Worm (Caenorhabditis elegans): Measurements from ENCODE around the gene math-3.

The math-3 gene

DNA sequence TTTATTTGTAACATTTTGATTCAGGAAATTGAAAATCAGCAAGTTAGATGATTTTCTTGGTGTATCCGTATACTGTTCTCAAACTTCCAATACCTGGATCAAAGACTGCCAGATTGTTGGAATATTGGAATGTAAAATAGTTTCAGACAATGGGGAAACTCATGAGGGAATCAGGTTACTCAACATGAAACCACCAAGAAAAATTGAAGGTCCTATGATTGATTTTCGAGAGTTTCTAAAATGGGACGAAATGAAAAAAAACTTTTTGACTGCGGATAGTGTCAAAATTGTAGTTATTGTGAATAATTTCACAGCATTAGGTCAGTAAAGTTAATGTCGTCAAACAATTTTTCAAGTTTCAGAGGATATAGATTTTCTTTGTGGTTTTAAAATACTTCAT is at the start of gene math-3:
Gene math-3, plus strand, starts transcription at position 301 of the 400 bp plus-strand sequence.
- TF ChIP-seq unc-62 (GFP tag; optimal IDR thresholded peaks at IDR 0.05): no peak

DNA sequence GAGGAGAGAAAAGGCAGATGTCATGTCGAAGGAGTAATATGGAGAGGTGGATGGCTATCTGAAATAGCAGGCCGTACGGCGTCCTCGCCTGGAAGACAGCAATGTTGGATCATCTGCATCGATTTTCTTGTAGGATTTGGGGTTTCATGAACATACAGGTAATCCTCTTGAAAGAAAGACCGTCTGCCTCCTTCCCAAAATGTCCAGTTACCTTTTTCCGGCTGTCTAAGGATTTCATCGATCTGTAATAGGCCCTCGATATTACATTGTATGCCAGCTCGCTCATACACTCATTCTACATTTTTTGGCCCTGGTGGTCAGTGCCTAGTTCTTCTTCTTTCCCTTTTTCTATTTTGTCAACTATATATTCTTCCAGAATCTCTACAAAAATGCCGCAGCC is 49.5 kb upstream of the math-3 start, which contains the start of the genes fbxb-5 and btb-8:
Gene fbxb-5, minus strand, starts transcription at position 101 of the 400 bp plus-strand sequence.
Gene btb-8, plus strand, starts transcription at position 377 of the 400 bp plus-strand sequence.
- no peak for TF ChIP-seq unc-62 (GFP tag; optimal IDR thresholded peaks at IDR 0.05)

DNA sequence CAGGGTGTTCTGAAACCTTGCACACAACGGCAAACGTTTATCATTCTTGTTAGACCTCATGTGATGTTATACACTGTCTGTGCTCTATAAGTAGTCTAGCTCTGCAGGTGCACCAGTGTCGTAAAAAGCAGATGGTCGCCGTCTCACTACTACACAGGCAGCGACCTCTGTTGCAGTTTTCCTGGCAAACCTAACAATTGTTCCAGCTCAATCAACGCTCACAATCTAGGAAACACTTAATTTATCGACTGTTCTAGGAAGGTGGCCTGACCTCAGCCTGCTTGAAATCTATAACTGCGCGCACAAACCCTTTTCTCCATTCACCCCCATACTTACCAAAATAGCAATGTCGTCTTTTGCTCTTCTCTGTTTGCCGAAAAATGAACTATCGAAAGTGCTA is 47.6 kb upstream of the math-3 start, which contains the start of gene fbxb-11:
Gene fbxb-11, plus strand, starts transcription at position 301 of the 400 bp plus-strand sequence.
- TF ChIP-seq unc-62 (GFP tag; optimal IDR thresholded peaks at IDR 0.05): no peak

DNA sequence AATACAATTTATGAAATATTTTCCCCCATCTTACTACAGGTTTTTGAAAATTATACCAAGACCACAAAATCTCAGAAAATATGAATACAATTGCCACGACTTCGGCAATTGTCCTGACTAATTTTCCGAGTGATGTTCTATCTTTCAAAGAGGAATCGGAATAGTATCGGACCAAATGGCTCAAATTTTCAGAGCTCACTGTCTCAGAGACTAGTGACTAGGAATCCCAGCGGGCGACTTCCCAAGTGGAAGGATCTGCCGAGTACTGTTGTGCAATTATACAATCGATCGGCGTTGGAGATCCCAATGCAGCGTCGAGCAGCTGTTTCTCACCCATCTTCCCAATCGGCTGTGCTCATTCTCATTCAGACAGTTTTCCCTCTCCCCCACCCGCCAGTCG is 46.1 kb upstream of the math-3 start, which contains the start of gene F45C12.17:
Gene F45C12.17, plus strand, starts transcription at position 377 of the 400 bp plus-strand sequence.
- no peak for TF ChIP-seq unc-62 (GFP tag; optimal IDR thresholded peaks at IDR 0.05)

DNA sequence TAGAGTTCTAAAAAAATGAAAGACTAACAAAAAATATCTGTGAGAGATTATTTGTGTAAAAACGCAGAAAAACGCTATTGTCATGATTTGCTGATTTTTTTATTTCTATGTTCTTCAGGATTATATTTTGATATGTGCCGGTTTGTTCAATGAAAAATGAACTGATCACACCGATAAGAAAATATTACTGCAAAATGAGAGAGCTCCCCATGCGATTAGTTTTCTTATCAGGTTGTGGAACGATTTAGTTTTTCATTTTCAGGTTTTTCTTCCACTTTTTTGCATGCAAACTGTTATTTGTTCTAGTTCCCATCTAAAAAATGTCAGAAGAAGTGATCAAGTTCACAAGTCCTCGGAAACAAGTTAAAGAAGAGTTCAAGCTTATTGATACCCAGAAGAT is 43.6 kb upstream of the math-3 start, which contains the start of gene btb-9:
Gene btb-9, plus strand, starts transcription at position 254 of the 400 bp plus-strand sequence.
- no peak for TF ChIP-seq unc-62 (GFP tag; optimal IDR thresholded peaks at IDR 0.05)

DNA sequence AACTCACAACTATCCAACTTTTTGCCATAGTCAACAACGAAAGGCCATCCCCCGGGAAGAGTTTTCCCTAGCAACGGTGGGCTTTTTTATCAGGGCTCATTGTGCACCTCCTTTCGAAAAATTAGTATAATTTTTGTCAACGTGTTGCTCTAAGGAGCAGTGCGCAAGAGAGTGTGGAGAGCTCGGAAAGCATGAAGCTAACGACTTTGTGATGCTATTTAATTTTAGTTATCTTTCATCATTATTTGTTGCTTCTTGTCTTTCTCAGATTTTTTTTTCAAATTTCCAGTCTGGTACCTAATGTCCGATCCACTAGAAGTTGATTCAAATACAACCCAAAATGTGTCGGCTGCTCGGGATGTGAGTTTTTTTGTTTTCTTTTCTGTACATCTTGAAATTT is 41.8 kb upstream of the math-3 start, which contains the start of gene ceh-81:
Gene ceh-81, plus strand, starts transcription at position 301 of the 400 bp plus-strand sequence.
- TF ChIP-seq unc-62 (GFP tag; optimal IDR thresholded peaks at IDR 0.05): no peak

DNA sequence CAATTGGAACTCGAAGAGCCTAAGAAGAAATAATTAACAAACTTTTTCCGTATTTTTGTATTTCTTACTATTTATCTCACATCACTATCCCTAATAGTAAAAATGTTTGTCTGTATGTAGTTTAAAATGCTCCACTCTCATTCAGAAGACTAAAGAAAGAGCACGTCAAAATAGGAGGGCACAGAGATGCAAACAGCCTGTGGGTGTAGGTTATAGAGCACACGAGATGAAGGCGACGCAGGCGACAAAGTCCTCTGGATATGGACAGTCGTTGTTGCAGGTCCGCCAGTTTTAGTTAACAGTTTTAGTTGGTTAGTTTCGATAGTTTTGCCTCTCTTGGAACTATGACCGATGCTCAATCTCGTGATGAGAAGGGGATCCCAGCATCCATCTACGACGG is 40.0 kb upstream of the math-3 start, which contains the start of gene ceh-82:
Gene ceh-82, plus strand, starts transcription at position 301 of the 400 bp plus-strand sequence.
- no peak for TF ChIP-seq unc-62 (GFP tag; optimal IDR thresholded peaks at IDR 0.05)

DNA sequence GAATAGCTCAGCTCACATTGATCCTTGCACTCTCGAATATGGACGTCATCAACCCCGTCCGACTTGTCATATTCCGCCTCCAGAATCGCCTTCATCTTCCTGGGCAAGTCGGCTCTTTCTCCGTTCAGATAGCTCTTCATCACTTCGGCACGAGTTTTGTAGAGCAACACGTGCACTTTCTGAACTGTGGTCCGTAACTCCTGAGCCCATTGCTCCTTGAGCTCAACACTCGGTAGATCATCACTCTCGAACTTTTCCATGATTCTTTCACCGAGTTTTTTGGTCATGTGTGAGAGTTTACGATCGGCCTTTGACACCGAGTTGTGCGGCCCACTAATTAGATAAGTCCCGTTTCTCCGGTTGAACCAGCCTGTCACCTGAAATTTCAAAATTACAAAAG is 36.7 kb upstream of the math-3 start:
- no peak for TF ChIP-seq unc-62 (GFP tag; optimal IDR thresholded peaks at IDR 0.05)

DNA sequence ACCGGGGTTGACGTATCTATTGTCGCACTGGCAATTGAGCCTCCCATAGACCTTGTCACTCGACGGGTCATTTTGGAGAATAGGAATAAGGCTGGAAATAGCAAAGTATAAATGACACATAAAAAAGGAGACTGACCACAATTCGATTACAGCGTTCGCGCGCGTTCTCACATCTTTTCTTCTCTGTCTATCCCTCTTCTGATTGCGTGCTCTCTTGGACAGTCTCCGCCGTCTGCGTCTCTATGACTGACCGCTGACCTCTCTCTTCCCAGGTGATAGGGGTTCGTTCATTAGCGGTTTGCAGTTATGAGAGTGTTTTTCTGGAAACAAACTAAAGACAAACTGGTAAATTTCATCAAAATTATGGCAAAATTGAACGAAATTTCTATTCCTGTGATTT is 35.5 kb upstream of the math-3 start, which contains the start of gene ceh-83:
Gene ceh-83, minus strand, starts transcription at position 181 of the 400 bp plus-strand sequence.
- no peak for TF ChIP-seq unc-62 (GFP tag; optimal IDR thresholded peaks at IDR 0.05)

DNA sequence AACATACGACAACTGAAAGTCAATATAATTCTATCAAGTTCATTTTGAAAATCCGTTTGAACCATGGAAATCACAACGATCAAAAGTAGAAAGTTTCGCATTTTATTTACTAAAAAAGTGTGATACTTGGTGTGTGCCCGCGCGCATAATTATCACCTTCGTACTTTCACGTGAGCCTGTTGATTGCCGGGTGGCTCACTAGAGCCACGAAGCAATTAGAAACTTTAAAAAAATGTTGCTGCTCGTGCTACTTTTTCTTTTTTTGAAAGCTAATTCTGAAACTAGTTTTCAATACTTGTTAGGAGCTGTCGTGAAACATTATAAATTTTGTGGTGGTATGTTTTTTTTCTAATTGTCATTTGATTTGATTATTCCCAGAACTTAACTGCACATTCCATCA is 33.0 kb upstream of the math-3 start, which contains the start of the genes irld-9 and irld-33:
Gene irld-9, minus strand, starts transcription at position 101 of the 400 bp plus-strand sequence.
Gene irld-33, plus strand, starts transcription at position 209 of the 400 bp plus-strand sequence.
- no peak for TF ChIP-seq unc-62 (GFP tag; optimal IDR thresholded peaks at IDR 0.05)

DNA sequence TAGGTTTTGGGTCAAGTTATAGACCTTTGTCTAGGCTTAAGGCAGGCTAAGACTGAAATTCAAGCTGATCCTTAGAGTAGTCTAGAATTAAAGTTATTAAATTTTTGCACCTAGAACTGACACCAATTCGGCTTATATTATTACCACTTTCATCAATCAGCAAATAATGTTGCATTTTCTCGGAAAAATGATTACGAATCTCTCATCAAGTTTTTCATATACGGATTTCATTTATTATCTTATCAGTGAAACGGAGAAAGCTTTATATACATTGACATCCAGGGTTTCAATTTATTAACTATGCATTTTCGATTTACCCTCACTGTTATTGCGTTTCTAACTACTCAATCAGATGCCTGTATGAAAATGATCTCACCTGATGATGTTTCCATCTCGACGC is 30.6 kb upstream of the math-3 start, which contains the start of gene K07G6.1:
Gene K07G6.1, plus strand, starts transcription at position 301 of the 400 bp plus-strand sequence.
- TF ChIP-seq unc-62 (GFP tag; optimal IDR thresholded peaks at IDR 0.05): no peak

DNA sequence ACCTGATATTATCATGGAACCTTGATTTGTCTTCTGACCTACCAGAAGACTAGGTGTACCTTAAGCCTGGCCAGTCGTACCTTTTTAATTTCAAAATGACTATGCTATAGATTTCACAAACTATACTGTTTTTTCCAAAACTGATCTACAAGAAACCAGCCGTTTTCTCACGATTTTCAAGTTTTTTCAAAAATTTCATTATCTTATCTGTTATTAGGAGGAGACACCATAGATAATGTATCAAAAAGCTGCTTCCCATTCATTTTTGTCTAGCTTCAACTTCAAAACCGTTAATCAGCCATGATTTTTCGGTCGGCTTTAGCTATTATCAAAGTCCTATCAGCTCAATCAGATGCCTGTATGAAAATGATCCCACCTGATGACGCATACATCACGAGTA is 29.4 kb upstream of the math-3 start, which contains the start of gene F36H5.12:
Gene F36H5.12, plus strand, starts transcription at position 301 of the 400 bp plus-strand sequence.
- TF ChIP-seq unc-62 (GFP tag; optimal IDR thresholded peaks at IDR 0.05): no peak

DNA sequence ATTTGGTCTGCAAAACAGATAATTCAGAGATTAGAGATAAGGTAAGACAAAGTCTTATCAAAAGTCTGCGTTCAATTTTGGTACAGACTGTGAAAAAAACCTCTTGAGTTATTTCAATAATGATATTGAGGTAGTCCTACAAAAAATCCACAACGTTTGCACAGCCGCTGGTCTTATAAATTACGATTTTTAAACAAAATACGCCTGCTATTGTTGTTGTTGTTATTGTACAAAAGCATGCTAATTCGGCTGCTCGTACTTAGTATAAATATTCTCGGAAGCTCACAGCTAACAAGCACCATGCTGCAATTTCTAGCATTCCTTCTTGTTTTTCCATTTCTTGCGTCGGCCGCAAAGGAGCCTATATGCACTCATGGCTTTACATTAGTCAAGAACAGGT is 27.7 kb upstream of the math-3 start, which contains the start of gene clec-19:
Gene clec-19, plus strand, starts transcription at position 301 of the 400 bp plus-strand sequence.
- no peak for TF ChIP-seq unc-62 (GFP tag; optimal IDR thresholded peaks at IDR 0.05)

DNA sequence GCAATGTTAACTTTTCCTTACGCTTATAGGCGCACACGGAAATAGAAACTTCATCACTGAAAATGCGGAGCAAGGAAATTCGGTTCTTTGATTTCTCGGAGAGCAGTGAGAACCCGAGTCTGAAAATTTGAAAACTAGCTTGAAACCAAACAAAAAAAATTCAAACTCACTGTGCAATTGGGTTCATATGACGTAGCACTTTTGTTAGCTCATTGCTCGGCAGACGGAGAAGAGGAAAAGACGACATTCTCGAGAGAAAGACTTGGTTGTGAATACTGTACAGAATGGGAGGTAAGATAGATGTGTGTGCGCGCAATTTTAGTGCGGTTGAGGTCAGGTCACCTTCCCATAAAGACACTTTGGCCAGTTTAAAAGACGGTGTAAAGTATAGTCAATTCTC is 21.5 kb upstream of the math-3 start, which contains the start of the genes F36H5.13 and F36H5.8:
Gene F36H5.13, minus strand, starts transcription at position 101 of the 400 bp plus-strand sequence.
Gene F36H5.8, minus strand, starts transcription at position 274 of the 400 bp plus-strand sequence.
- no peak for TF ChIP-seq unc-62 (GFP tag; optimal IDR thresholded peaks at IDR 0.05)

DNA sequence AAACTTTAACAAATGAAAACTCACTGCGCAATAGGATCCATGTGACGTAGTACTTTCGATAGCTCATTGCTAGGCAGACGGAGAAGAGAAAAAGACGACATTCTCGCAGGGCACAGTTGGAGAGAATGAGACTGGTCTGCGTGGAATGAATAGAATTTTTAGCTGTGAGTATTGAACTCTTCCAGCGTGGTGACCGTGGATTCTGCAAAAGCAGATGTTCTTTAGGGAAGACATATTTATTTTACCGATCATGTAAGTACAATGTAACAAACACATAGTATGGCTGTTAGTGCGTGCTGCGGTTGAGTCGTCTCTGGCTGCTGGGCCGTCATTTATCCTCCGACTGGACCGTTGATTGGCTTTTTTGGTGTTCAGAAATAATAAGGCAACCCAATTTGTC is 18.9 kb upstream of the math-3 start, which contains the start of gene F36H5.9:
Gene F36H5.9, minus strand, starts transcription at position 101 of the 400 bp plus-strand sequence.
- TF ChIP-seq unc-62 (GFP tag; optimal IDR thresholded peaks at IDR 0.05): no peak

DNA sequence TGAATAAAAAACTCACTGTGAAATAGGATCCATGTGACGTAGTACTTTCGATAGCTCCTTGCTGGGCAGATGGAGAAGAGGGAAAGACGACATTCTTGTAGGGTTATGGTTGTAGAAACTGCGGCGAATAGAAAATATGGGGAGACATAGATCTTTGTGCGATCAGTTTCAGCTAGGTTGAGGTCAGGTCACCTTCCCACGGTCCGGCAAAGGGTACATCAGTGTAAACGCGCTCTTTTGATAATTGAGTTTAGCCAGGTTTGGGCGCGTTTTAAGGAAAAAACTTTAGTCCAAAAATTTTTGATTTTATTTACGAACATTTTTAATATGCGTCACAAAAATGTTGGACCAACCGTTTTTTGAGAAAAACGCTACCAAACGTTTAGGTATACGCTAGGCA is 15.8 kb upstream of the math-3 start, which contains the start of gene F36H5.17:
Gene F36H5.17, minus strand, starts transcription at position 101 of the 400 bp plus-strand sequence.
- no peak for TF ChIP-seq unc-62 (GFP tag; optimal IDR thresholded peaks at IDR 0.05)

DNA sequence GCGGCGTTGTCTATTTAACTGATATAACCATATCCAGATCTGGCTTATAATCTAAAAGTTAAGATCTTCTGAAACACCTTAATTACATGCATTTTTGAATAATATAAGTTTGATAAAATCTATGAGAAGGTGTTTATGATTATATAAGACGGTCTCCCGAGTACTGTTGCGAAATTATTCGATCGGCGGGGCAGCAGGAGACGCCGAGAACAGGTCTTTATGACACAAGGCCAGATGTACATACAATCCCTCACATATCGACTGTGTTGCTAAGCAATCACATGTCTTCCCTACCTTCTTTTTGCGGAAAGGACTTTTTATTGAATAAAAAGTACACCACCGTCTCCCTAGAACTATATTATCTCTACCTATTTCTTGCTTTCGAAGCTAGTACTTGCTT is 15.3 kb upstream of the math-3 start, which contains the start of gene fbxb-53:
Gene fbxb-53, plus strand, starts transcription at position 301 of the 400 bp plus-strand sequence.
- no peak for TF ChIP-seq unc-62 (GFP tag; optimal IDR thresholded peaks at IDR 0.05)
